Worm (Caenorhabditis elegans) whole organism, young adult: ENCODE data around the gene R07E5.11.

Experiments used
- B0261.1 ChIP-seq: sonication (generic microtip); optimal IDR thresholded peaks from 2 replicates; lab custom pipeline; 2016; ENCODE audit warnings: mild to moderate bottlenecking, missing genetic modification characterization, moderate library complexity, missing compliant biosample characterization
- C06A6.2 ChIP-seq: fragments of 200-800 bp; sonication (Bioruptor generic); conservative IDR thresholded peaks from 2 replicates; pipeline ENCODE4 v1.3.6; 2022; ENCODE audit warnings: missing genetic modification characterization, missing compliant biosample characterization
- D2030.7 ChIP-seq: fragments of 200-800 bp; sonication (Bioruptor generic); IDR thresholded peaks from 2 replicates; pipeline ENCODE4 v1.3.6; 2022; ENCODE audit warnings: missing genetic modification reagents, missing genetic modification characterization, missing compliant biosample characterization
- F22D6.2 ChIP-seq: sonication (generic microtip); optimal IDR thresholded peaks from 2 replicates; lab custom pipeline; 2016; ENCODE audit warnings: mild to moderate bottlenecking, missing genetic modification characterization, missing compliant biosample characterization
- F23B12.7 ChIP-seq: sonication (generic microtip); optimal IDR thresholded peaks from 2 replicates; lab custom pipeline; 2017; ENCODE audit warnings: missing genetic modification characterization, mild to moderate bottlenecking, missing compliant biosample characterization, antibody characterized with exemption, moderate library complexity; ENCODE audit not compliant: insufficient read depth
- F33H1.4 ChIP-seq: fragments of 200-800 bp; sonication (Bioruptor generic); IDR thresholded peaks from 2 replicates; pipeline ENCODE4 v1.3.6; 2022; ENCODE audit warnings: missing genetic modification reagents, missing genetic modification characterization, missing compliant biosample characterization
- F37B4.10 ChIP-seq: fragments of 200-800 bp; sonication (Bioruptor generic); IDR thresholded peaks from 2 replicates; pipeline ENCODE4 v1.3.6; 2022; ENCODE audit warnings: missing genetic modification characterization, missing compliant biosample characterization
- K11D2.4 ChIP-seq: fragments of 200-800 bp; sonication (Bioruptor generic); IDR thresholded peaks from 2 replicates; pipeline ENCODE4 v1.3.6; 2022; ENCODE audit warnings: missing genetic modification reagents, missing genetic modification characterization, missing compliant biosample characterization
- K12H6.12 ChIP-seq: fragments of 200-800 bp; sonication (Bioruptor generic); optimal IDR thresholded peaks from 2 replicates; lab custom pipeline; 2018; ENCODE audit warnings: mild to moderate bottlenecking, missing genetic modification characterization, missing compliant biosample characterization
- Y53G8AR.9 ChIP-seq: fragments of 200-800 bp; sonication (Bioruptor generic); conservative IDR thresholded peaks from 2 replicates; pipeline ENCODE4 v1.3.6; 2022; ENCODE audit warnings: missing genetic modification reagents, missing genetic modification characterization, missing compliant biosample characterization
- Y56A3A.18 ChIP-seq: fragments of 200-800 bp; sonication (Bioruptor generic); IDR thresholded peaks from 2 replicates; pipeline ENCODE4 v1.3.6; 2022; ENCODE audit warnings: missing genetic modification reagents, missing genetic modification characterization, missing compliant biosample characterization
- atf-7 ChIP-seq: sonication (generic microtip); optimal IDR thresholded peaks from 2 replicates; lab custom pipeline; 2017; ENCODE audit warnings: mild to moderate bottlenecking, missing genetic modification characterization, missing compliant biosample characterization
- attf-5 ChIP-seq: fragments of 200-800 bp; sonication (Bioruptor generic); optimal IDR thresholded peaks from 2 replicates; lab custom pipeline; 2018; ENCODE audit warnings: mild to moderate bottlenecking, missing genetic modification characterization, missing compliant biosample characterization
- attf-6 ChIP-seq: fragments of 200-800 bp; sonication (Bioruptor generic); IDR thresholded peaks from 2 replicates; pipeline ENCODE4 v1.3.6; 2022; ENCODE audit warnings: missing genetic modification reagents, missing genetic modification characterization, missing compliant biosample characterization
- cebp-2 ChIP-seq: fragments of 200-800 bp; sonication (Bioruptor generic); IDR thresholded peaks from 2 replicates; pipeline ENCODE4 v1.3.6; 2022; ENCODE audit warnings: missing genetic modification characterization, missing compliant biosample characterization
- ceh-40 ChIP-seq: fragments of 200-800 bp; sonication (Bioruptor generic); IDR thresholded peaks from 2 replicates; pipeline ENCODE4 v1.3.6; 2022; ENCODE audit warnings: missing genetic modification characterization, missing compliant biosample characterization
- ceh-91 ChIP-seq: fragments of 200-800 bp; sonication (Bioruptor generic); IDR thresholded peaks from 2 replicates; pipeline ENCODE4 v1.3.6; 2022; ENCODE audit warnings: missing genetic modification reagents, missing genetic modification characterization, missing compliant biosample characterization
- chd-7 ChIP-seq: sonication (generic microtip); optimal IDR thresholded peaks from 2 replicates; lab custom pipeline; 2016; ENCODE audit warnings: mild to moderate bottlenecking, missing genetic modification characterization, moderate library complexity, missing compliant biosample characterization
- die-1 ChIP-seq: sonication (generic microtip); optimal IDR thresholded peaks from 2 replicates; lab custom pipeline; 2016; ENCODE audit warnings: missing genotype, mild to moderate bottlenecking, missing genetic modification characterization, missing compliant biosample characterization
- dox-1 ChIP-seq: fragments of 200-800 bp; sonication (Bioruptor generic); IDR thresholded peaks from 2 replicates; pipeline ENCODE4 v1.3.6; 2022; ENCODE audit warnings: missing genetic modification reagents, missing genetic modification characterization, missing compliant biosample characterization
- egrh-3 ChIP-seq: fragments of 200-800 bp; sonication (Bioruptor generic); IDR thresholded peaks from 2 replicates; pipeline ENCODE4 v1.3.6; 2022; ENCODE audit warnings: missing genetic modification reagents, missing genetic modification characterization, missing compliant biosample characterization
- ekl-4 ChIP-seq: fragments of 200-800 bp; sonication (Bioruptor generic); IDR thresholded peaks from 2 replicates; pipeline ENCODE4 v1.3.6; 2022; ENCODE audit warnings: missing genetic modification reagents, missing genetic modification characterization, missing compliant biosample characterization
- fkh-3 ChIP-seq: sonication (generic microtip); optimal IDR thresholded peaks from 2 replicates; lab custom pipeline; 2016; ENCODE audit warnings: mild to moderate bottlenecking, missing genetic modification characterization, missing compliant biosample characterization
- him-1 ChIP-seq: sonication (generic microtip); optimal IDR thresholded peaks from 2 replicates; lab custom pipeline; 2016; ENCODE audit warnings: missing genotype, missing genetic modification reagents, missing genetic modification characterization, missing compliant biosample characterization
- hmg-1.2 ChIP-seq: fragments of 200-800 bp; sonication (Bioruptor generic); IDR thresholded peaks from 2 replicates; pipeline ENCODE4 v1.3.6; 2022; ENCODE audit warnings: missing genetic modification reagents, missing genetic modification characterization, missing compliant biosample characterization
- hsf-1 ChIP-seq: fragments of 200-800 bp; sonication (Bioruptor generic); IDR thresholded peaks from 2 replicates; pipeline ENCODE4 v1.3.6; 2022; ENCODE audit warnings: missing genetic modification reagents, missing genetic modification characterization, missing compliant biosample characterization
- let-526 ChIP-seq: fragments of 200-800 bp; sonication (Bioruptor generic); IDR thresholded peaks from 2 replicates; pipeline ENCODE4 v1.3.6; 2022; ENCODE audit warnings: missing genetic modification reagents, missing genetic modification characterization, missing compliant biosample characterization
- let-607 ChIP-seq, 2 experiments: fragments of 200-800 bp in 1 of 2; sonication (Bioruptor generic) in 1 of 2; sonication (generic microtip) in 1 of 2; optimal IDR thresholded peaks; 2 replicates each; lab custom pipeline; 2016 to 2018; ENCODE audit warnings: mild to moderate bottlenecking in 2 of 2, missing compliant biosample characterization in 2 of 2, missing genetic modification characterization in 2 of 2, moderate library complexity in 2 of 2, missing genotype in 1 of 2
- lin-26 ChIP-seq: fragments of 200-800 bp; sonication (Bioruptor generic); IDR thresholded peaks from 2 replicates; pipeline ENCODE4 v1.3.6; 2022; ENCODE audit warnings: missing genetic modification reagents, missing genetic modification characterization, missing compliant biosample characterization
- lin-40 ChIP-seq: sonication (generic microtip); optimal IDR thresholded peaks from 2 replicates; lab custom pipeline; 2016; ENCODE audit warnings: missing genetic modification characterization, mild to moderate bottlenecking, missing compliant biosample characterization, missing genotype, missing genetic modification reagents
- lsl-1 ChIP-seq: fragments of 200-800 bp; sonication (Bioruptor generic); optimal IDR thresholded peaks from 2 replicates; lab custom pipeline; 2018; ENCODE audit warnings: mild to moderate bottlenecking, missing genetic modification characterization, moderate library complexity, missing compliant biosample characterization
- madf-3 ChIP-seq: fragments of 200-800 bp; sonication (Bioruptor generic); IDR thresholded peaks from 2 replicates; pipeline ENCODE4 v1.3.6; 2022; ENCODE audit warnings: missing genetic modification reagents, missing genetic modification characterization, missing compliant biosample characterization
- madf-6 ChIP-seq: fragments of 200-800 bp; sonication (Bioruptor generic); IDR thresholded peaks from 2 replicates; pipeline ENCODE4 v1.3.6; 2022; ENCODE audit warnings: missing genetic modification reagents, missing genetic modification characterization, missing compliant biosample characterization
- mcd-1 ChIP-seq: fragments of 200-800 bp; sonication (Bioruptor generic); IDR thresholded peaks from 2 replicates; pipeline ENCODE4 v1.3.6; 2022; ENCODE audit warnings: missing genetic modification reagents, missing genetic modification characterization, missing compliant biosample characterization
- mel-28 ChIP-seq: sonication (generic microtip); optimal IDR thresholded peaks from 2 replicates; lab custom pipeline; 2016; ENCODE audit warnings: borderline replicate concordance, mild to moderate bottlenecking, missing genetic modification characterization, missing compliant biosample characterization
- nfyb-1 ChIP-seq: fragments of 200-800 bp; sonication (Bioruptor generic); IDR thresholded peaks from 2 replicates; pipeline ENCODE4 v1.3.6; 2022; ENCODE audit warnings: missing genetic modification reagents, missing genetic modification characterization, missing compliant biosample characterization
- nhr-80 ChIP-seq: sonication (generic microtip); optimal IDR thresholded peaks from 2 replicates; lab custom pipeline; 2016; ENCODE audit warnings: missing genetic modification characterization, missing compliant biosample characterization
- nhr-90 ChIP-seq: sonication (generic microtip); optimal IDR thresholded peaks from 2 replicates; lab custom pipeline; 2016; ENCODE audit warnings: missing genotype, mild to moderate bottlenecking, missing genetic modification characterization, missing compliant biosample characterization
- rcor-1 ChIP-seq: fragments of 200-800 bp; sonication (Bioruptor generic); IDR thresholded peaks from 2 replicates; pipeline ENCODE4 v1.3.6; 2022; ENCODE audit warnings: missing genetic modification reagents, missing genetic modification characterization, missing compliant biosample characterization
- repo-1 ChIP-seq: sonication (generic microtip); optimal IDR thresholded peaks from 2 replicates; lab custom pipeline; 2017; ENCODE audit warnings: mild to moderate bottlenecking, missing genetic modification characterization, missing compliant biosample characterization
- rpc-1 ChIP-seq, 2 experiments: fragments of 150-350 bp in 1 of 2; sonication (generic microtip) in 1 of 2; optimal IDR thresholded peaks; 2 replicates each; lab custom pipeline; 2014 to 2018; ENCODE audit warnings: missing biosample characterization in 1 of 2, missing genetic modification characterization in 1 of 2, missing genetic modification reagents in 1 of 2, missing genotype in 1 of 2
- ztf-18 ChIP-seq: sonication (generic microtip); optimal IDR thresholded peaks from 2 replicates; lab custom pipeline; 2016; ENCODE audit warnings: missing genotype, mild to moderate bottlenecking, missing genetic modification characterization, missing compliant biosample characterization
- ztf-25 ChIP-seq: fragments of 200-800 bp; sonication (Bioruptor generic); IDR thresholded peaks from 2 replicates; pipeline ENCODE4 v1.3.6; 2022; ENCODE audit warnings: missing genetic modification reagents, missing genetic modification characterization, missing compliant biosample characterization
- ztf-26 ChIP-seq: sonication (generic microtip); optimal IDR thresholded peaks from 2 replicates; lab custom pipeline; 2017; ENCODE audit warnings: missing genetic modification characterization, missing compliant biosample characterization

The R07E5.11 gene

DNA sequence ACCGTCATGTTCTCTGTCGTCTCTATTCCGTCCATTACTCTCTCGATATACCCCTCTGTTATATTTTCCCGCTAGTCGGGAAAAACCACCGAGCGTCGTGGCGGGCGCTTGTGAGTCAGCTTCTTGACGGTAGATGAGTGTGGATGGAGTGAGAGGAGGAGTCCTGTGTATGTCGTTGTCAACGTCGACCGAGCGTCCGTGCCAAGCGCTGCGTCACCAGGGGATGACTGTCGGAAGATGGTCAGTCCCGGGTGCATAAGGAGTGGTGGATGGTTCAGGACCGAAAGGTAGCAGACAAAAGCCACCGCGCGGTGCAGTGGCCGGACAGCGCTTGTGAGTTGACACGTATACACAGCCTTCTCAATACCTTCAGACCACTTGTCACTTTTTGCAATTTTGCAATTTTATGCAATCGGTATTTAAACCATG, 45.6 kb downstream of the R07E5.11 start (continued):
- TF ChIP-seq attf-6 (GFP tag; lab: Robert Waterston, UW) (0 out of 2 replicates have a peak, but pooled peaks have one; percentile 50), let-526 (GFP tag; lab: Robert Waterston, UW) (peak; percentile 4; the same call in 1 of the 2 replicates), F33H1.4 (GFP tag; lab: Robert Waterston, UW) (peak; percentile 45; the same call in 1 of the 2 replicates), fkh-3 (peak; percentile 55), die-1 (tag; lab: Kevin White, UChicago) (peak; percentile 39), dox-1 (peak; percentile 94), nhr-80 (peak; percentile 60), mcd-1 (peak; percentile 80), lsl-1 (GFP tag; lab: Kevin White, UChicago) (peak; percentile 30), chd-7 (tag; lab: Kevin White, UChicago) (peak; percentile 35), lin-40 (tag; lab: Kevin White, UChicago) (peak; percentile 73), atf-7 (tag; lab: Kevin White, UChicago) (peak; percentile 24), repo-1 (tag; lab: Kevin White, UChicago) (peak; percentile 74), ztf-26 (peak; percentile 56), K12H6.12 (peak; percentile 80), madf-6 (GFP tag; lab: Robert Waterston, UW) (peak; percentile 72; the same call in 1 of the 2 replicates), attf-5 (peak; percentile 58), cebp-2 (0 out of 2 replicates have a peak, but pooled peaks have one; percentile 7), Y53G8AR.9 (GFP tag; lab: Robert Waterston, UW) (0 out of 2 replicates have a peak, but pooled peaks have one; percentile 73), ztf-18 (tag; lab: Kevin White, UChicago) (peak; percentile 65), ekl-4 (GFP tag; lab: Robert Waterston, UW) (peak; percentile 64; the same call in 1 of the 2 replicates), F23B12.7 (peak; percentile 47), B0261.1 (tag; lab: Kevin White, UChicago) (peak; percentile 71), hsf-1 (GFP tag; lab: Robert Waterston, UW) (0 out of 2 replicates have a peak, but pooled peaks have one; percentile 59), F22D6.2 (peak; percentile 1), nfyb-1 (peak; percentile 84), K11D2.4 (GFP tag; lab: Robert Waterston, UW) (peak; percentile 49; the same call in 1 of the 2 replicates), ztf-25 (peak; percentile 48; the same call in 1 of the 2 replicates), F37B4.10 (GFP tag; lab: Robert Waterston, UW) (0 out of 2 replicates have a peak, but pooled peaks have one; percentile 22), nhr-90 (tag; lab: Kevin White, UChicago) (peak; percentile 40), madf-3 (0 out of 2 replicates have a peak, but pooled peaks have one; percentile 42), egrh-3 (GFP tag; lab: Robert Waterston, UW) (peak; percentile 78), let-607 (tag; optimal IDR thresholded peaks at IDR 0.05; lab: Kevin White, UChicago) (peak in 1 of 2 experiments; percentile 45), lin-26 (peak; percentile 86), rpc-1 (optimal IDR thresholded peaks at IDR 0.05; lab: Kevin White, UChicago) (peak; percentile 69), rpc-1 (tag; optimal IDR thresholded peaks at IDR 0.05; lab: Kevin White, UChicago) (peak; percentile 66), C06A6.2 (peak; percentile 50; the same call in 1 of the 2 replicates), Y56A3A.18 (peak; percentile 62; the same call in 1 of the 2 replicates), mel-28 (tag; lab: Kevin White, UChicago) (peak; percentile 33), him-1 (tag; lab: Kevin White, UChicago) (peak; percentile 6), rcor-1 (GFP tag; lab: Robert Waterston, UW) (peak; percentile 85), hmg-1.2 (peak; percentile 85), ceh-91 (0 out of 2 replicates have a peak, but pooled peaks have one; percentile 39), ceh-40 (GFP tag; lab: Robert Waterston, UW) (peak; percentile 51; the same call in 1 of the 2 replicates), D2030.7 (GFP tag; lab: Robert Waterston, UW) (peak; percentile 85)
